Worm (Caenorhabditis elegans) whole organism, L1 larva: Measurements from ENCODE around the gene ugt-56.
A peak's percentile ranks its signal among the peaks of the same experiment; 100 is the strongest.

Experiments
- ama-1 ChIP-seq: fragments of 150-350 bp; optimal IDR thresholded peaks from 2 replicates; lab custom pipeline; 2014
- dsc-1 ChIP-seq: sonication (generic microtip); optimal IDR thresholded peaks from 2 replicates; lab custom pipeline; 2016; ENCODE audit warnings: mild to moderate bottlenecking, missing genetic modification characterization, missing compliant biosample characterization
- egl-27 ChIP-seq, 2 experiments: fragments of 150-350 bp in 1 of 2; sonication (generic microtip); optimal IDR thresholded peaks; 3 replicates each; lab custom pipeline; 2017 to 2018; ENCODE audit warnings: missing biosample characterization in 2 of 2, missing genetic modification characterization in 2 of 2, missing genetic modification reagents in 2 of 2
- lin-13 ChIP-seq: fragments of 150-350 bp; optimal IDR thresholded peaks from 2 replicates; lab custom pipeline; 2014; ENCODE audit warnings: missing biosample characterization, missing genetic modification reagents, missing genetic modification characterization
- lsy-2 ChIP-seq, 2 experiments: fragments of 150-350 bp; optimal IDR thresholded peaks; 2 replicates each; lab custom pipeline; 2014; ENCODE audit warnings: missing biosample characterization in 2 of 2, missing genetic modification characterization in 2 of 2
- mep-1 ChIP-seq: fragments of 150-350 bp; optimal IDR thresholded peaks from 2 replicates; lab custom pipeline; 2014; ENCODE audit warnings: missing biosample characterization, missing genetic modification characterization
- nhr-11 ChIP-seq: fragments of 150-350 bp; optimal IDR thresholded peaks from 2 replicates; lab custom pipeline; 2014; ENCODE audit warnings: missing biosample characterization, missing genetic modification characterization
- nhr-47 ChIP-seq: sonication (generic microtip); optimal IDR thresholded peaks from 2 replicates; lab custom pipeline; 2016; ENCODE audit warnings: mild to moderate bottlenecking, missing genetic modification characterization, moderate library complexity, missing compliant biosample characterization
- nhr-90 ChIP-seq: sonication (generic microtip); optimal IDR thresholded peaks from 2 replicates; lab custom pipeline; 2016; ENCODE audit warnings: mild to moderate bottlenecking, missing genetic modification characterization, missing compliant biosample characterization; ENCODE audit not compliant: poor library complexity
- pax-3 ChIP-seq: fragments of 200-800 bp; sonication (Bioruptor generic); optimal IDR thresholded peaks from 2 replicates; lab custom pipeline; 2018; ENCODE audit warnings: mild to moderate bottlenecking, missing genetic modification characterization, moderate library complexity, missing compliant biosample characterization
- rnt-1 ChIP-seq: sonication (generic microtip); optimal IDR thresholded peaks from 2 replicates; lab custom pipeline; 2016; ENCODE audit warnings: mild to moderate bottlenecking, missing genetic modification characterization, moderate library complexity, missing compliant biosample characterization
- sptf-1 ChIP-seq: fragments of 150-350 bp; optimal IDR thresholded peaks from 2 replicates; lab custom pipeline; 2014; ENCODE audit warnings: missing biosample characterization, missing genetic modification characterization
- unc-30 ChIP-seq: sonication (generic microtip); optimal IDR thresholded peaks from 2 replicates; lab custom pipeline; 2017; ENCODE audit warnings: missing biosample characterization, missing genetic modification characterization
- unc-98 ChIP-seq: fragments of 200-800 bp; sonication (Bioruptor generic); IDR thresholded peaks from 2 replicates; pipeline ENCODE4 v1.3.6; 2022; ENCODE audit warnings: missing genetic modification characterization, missing compliant biosample characterization

DNA sequence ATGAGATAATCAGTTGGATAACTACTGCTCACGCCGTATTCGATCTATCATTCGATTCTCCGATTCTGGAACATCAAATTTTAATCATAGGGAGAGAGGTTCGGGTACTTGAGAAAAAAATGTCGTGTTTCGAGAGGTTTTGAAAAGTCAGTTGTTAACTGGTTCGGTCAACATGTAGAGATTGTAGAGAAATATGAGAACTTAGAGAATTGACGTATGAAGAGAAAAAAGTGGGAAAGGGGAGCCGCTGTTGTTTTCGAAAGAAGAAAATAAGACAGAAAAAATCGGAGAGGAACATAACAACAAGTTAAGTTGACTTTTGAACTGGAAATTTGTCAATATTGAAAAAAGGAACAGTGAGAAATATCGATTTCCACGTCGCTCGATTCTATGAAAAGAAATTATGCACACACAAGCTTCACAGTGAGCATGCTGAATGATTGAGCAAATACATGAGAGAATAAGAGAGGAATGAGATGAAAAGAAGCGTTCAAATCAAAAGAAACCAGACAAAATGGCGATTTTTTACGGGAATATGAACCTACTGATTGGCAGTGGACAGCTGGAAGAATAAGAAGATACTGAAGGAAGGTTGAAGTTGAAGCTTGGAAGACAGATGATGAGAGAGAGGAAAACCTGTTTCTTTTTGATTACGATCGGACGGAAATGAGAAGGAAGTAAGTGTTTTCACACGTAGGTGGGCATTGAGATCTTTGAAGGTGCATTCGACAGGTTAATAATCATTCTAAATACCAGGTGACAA, 13.6 kb upstream of the ugt-56 start, which contains the start of the genes T04H1.13, slfl-5 and rad-50:
- TF ChIP-seq lsy-2 (tag; optimal IDR thresholded peaks at IDR 0.05; lab: Kevin White, UChicago) (peak in 1 of 2 experiments; percentile 18), mep-1 (tag; lab: Kevin White, UChicago) (no peak), rnt-1 (tag; lab: Kevin White, UChicago) (peak; percentile 10), egl-27 (tag; optimal IDR thresholded peaks at IDR 0.05; lab: Kevin White, UChicago) (no peak), nhr-11 (tag; lab: Kevin White, UChicago) (no peak), ama-1 (lab: Kevin White, UChicago) (no peak), sptf-1 (tag; lab: Kevin White, UChicago) (no peak), lin-13 (no peak), nhr-47 (tag; lab: Kevin White, UChicago) (no peak), unc-98 (no peak), dsc-1 (tag; lab: Kevin White, UChicago) (no peak), unc-30 (tag; lab: Kevin White, UChicago) (no peak), pax-3 (tag; lab: Kevin White, UChicago) (no peak), nhr-90 (tag; lab: Kevin White, UChicago) (no peak)
